Worm (Caenorhabditis elegans) whole organism, young adult: ENCODE measurements around the gene C34D1.4.

ENCODE experiments used
- T07F8.4 ChIP-seq: sonication (generic microtip); optimal IDR thresholded peaks from 2 replicates; lab custom pipeline; 2016; ENCODE audit warnings: mild to moderate bottlenecking, missing genetic modification characterization, moderate library complexity, missing compliant biosample characterization
- ama-1 ChIP-seq, 3 experiments: fragments of 150-350 bp in 1 of 3; sonication (generic microtip) in 2 of 3; optimal IDR thresholded peaks; 2 replicates each; lab custom pipeline; 2014 to 2018; ENCODE audit warnings: missing biosample characterization in 2 of 3, missing genetic modification characterization in 2 of 3, missing genetic modification reagents in 2 of 3
- ccch-3 ChIP-seq: fragments of 200-800 bp; sonication (Bioruptor generic); optimal IDR thresholded peaks from 2 replicates; lab custom pipeline; 2018; ENCODE audit warnings: mild to moderate bottlenecking, missing genetic modification characterization, missing compliant biosample characterization
- cebp-1 ChIP-seq, 2 experiments: fragments of 200-800 bp in 1 of 2; sonication (Bioruptor generic) in 1 of 2; sonication (generic microtip) in 1 of 2; IDR thresholded peaks in 1 of 2; optimal IDR thresholded peaks in 1 of 2; 2 replicates each; pipeline versions ENCODE4 v1.3.6 to Lab custom; 2017 to 2022; ENCODE audit warnings: missing compliant biosample characterization in 2 of 2, missing genetic modification characterization in 2 of 2, mild to moderate bottlenecking in 1 of 2, missing genetic modification reagents in 1 of 2, moderate library complexity in 1 of 2
- ceh-79 ChIP-seq: sonication (generic microtip); optimal IDR thresholded peaks from 2 replicates; lab custom pipeline; 2017; ENCODE audit warnings: mild to moderate bottlenecking, missing genetic modification characterization, missing compliant biosample characterization
- dpl-1 ChIP-seq: fragments of 150-350 bp; optimal IDR thresholded peaks from 2 replicates; lab custom pipeline; 2014; ENCODE audit warnings: missing biosample characterization, missing genetic modification reagents, missing genetic modification characterization
- hmg-20 ChIP-seq: fragments of 200-800 bp; sonication (Bioruptor generic); IDR thresholded peaks from 2 replicates; pipeline ENCODE4 v1.3.6; 2022; ENCODE audit warnings: missing genetic modification reagents, missing genetic modification characterization, missing compliant biosample characterization
- madf-3 ChIP-seq: fragments of 200-800 bp; sonication (Bioruptor generic); IDR thresholded peaks from 2 replicates; pipeline ENCODE4 v1.3.6; 2022; ENCODE audit warnings: missing genetic modification reagents, missing genetic modification characterization, missing compliant biosample characterization
- nfya-1 ChIP-seq: sonication (generic microtip); optimal IDR thresholded peaks from 2 replicates; lab custom pipeline; 2017; ENCODE audit warnings: antibody characterized with exemption, missing compliant biosample characterization, missing genetic modification characterization, borderline replicate concordance; ENCODE audit not compliant: insufficient read depth
- repo-1 ChIP-seq: sonication (generic microtip); optimal IDR thresholded peaks from 2 replicates; lab custom pipeline; 2017; ENCODE audit warnings: mild to moderate bottlenecking, missing genetic modification characterization, missing compliant biosample characterization
- unc-62 ChIP-seq: fragments of 150-350 bp; optimal IDR thresholded peaks from 2 replicates; lab custom pipeline; 2014; ENCODE audit warnings: missing biosample characterization, missing genetic modification reagents, missing genetic modification characterization
- ztf-18 ChIP-seq: sonication (generic microtip); optimal IDR thresholded peaks from 2 replicates; lab custom pipeline; 2016; ENCODE audit warnings: missing genotype, mild to moderate bottlenecking, missing genetic modification characterization, missing compliant biosample characterization

DNA sequence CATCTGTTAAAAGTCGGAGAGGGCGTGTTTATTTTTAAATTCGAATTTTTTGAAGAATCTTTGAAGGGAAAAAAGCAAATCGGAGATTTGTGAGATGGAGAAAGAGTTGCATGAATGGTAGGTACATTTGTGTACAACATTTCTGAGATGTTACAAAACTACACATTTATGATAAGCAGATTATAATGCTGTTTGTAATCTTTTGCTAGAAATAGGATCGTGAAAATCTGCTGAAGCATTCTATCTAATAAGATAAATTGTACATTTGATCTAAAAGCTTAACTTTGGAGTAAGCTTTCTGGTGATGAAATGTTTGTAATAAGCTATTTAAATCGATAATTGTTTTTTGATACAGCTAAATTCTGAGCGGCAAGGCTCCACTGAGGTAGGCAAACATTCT, 13.2 kb upstream of the C34D1.4 start:
- TF ChIP-seq unc-62 = no peak
- TF ChIP-seq ztf-18 = no peak
- TF ChIP-seq repo-1 (tag; lab: Kevin White, UChicago) = no peak
- no peak for TF ChIP-seq nfya-1 (tag; lab: Kevin White, UChicago)
- no peak for TF ChIP-seq dpl-1 (GFP tag; lab: Kevin White, UChicago)
- no peak for TF ChIP-seq ccch-3 (GFP tag; lab: Kevin White, UChicago)
- no peak for TF ChIP-seq T07F8.4 (tag; lab: Kevin White, UChicago)
- no peak for TF ChIP-seq ceh-79
- TF ChIP-seq cebp-1 (GFP tag; IDR thresholded peaks at IDR 0.05; lab: Robert Waterston, UW) = no peak
- TF ChIP-seq cebp-1 (tag; optimal IDR thresholded peaks at IDR 0.05; lab: Kevin White, UChicago) = no peak
- no peak for TF ChIP-seq madf-3
- no peak for TF ChIP-seq ama-1 (optimal IDR thresholded peaks at IDR 0.05; lab: Kevin White, UChicago)
- no peak for TF ChIP-seq ama-1 (GFP tag; optimal IDR thresholded peaks at IDR 0.05; lab: Kevin White, UChicago)
- TF ChIP-seq hmg-20 (GFP tag; lab: Robert Waterston, UW) = no peak
